Fruit fly (Drosophila melanogaster): Measurements from ENCODE around the gene Spec2.

DNA sequence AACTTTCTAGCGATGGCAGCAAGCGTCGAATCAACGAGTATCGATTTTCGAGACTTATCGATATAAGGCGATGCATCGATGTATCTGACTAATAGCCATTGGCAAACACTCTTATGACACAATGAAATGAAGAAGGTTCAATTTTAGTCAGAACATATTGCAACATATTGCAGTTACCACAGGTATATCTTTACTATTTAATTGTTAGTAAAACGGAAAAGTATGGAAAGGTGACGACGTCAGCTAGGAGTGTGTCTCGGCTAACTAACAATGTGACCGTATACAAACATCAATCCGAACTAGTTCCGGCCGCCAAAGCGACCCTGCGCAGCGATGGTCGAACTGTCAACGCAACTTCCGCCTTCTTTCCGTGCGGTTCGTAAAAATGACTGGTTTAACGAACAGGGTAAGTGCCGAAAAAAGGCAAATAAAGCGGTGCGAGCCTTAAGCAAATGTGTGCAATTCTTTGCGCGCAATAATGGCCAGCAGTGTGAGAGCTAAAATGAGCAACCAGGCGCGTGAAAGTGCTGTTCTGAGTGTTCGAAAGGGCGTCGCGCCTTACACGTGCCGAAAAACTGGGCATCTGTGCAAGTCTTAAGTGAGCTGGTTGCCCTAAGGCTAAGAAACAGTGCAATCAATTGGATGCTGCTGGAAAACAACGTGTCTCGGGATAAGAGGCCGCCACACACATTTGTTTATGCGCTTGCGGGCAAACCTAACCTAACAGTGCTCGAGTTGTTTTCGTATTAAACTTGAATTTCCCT, at the start of gene Spec2, which contains the start of the genes Dph4 and RpL13A:
- TF ChIP-seq Mnt (GFP tag; optimal IDR thresholded peaks at IDR 0.05), result peak; percentile 95
- TF ChIP-seq Hr96 (GFP tag; optimal IDR thresholded peaks at IDR 0.05), result no peak

All from whole organism, adult.